Worm (Caenorhabditis elegans) whole organism, L2 larva: ENCODE results near the gene fmo-3.

Experiments used
- C34F6.9 ChIP-seq: fragments of 150-350 bp; optimal IDR thresholded peaks from 2 replicates; lab custom pipeline; 2014; ENCODE audit warnings: missing biosample characterization, missing genetic modification characterization
- F13H6.1 ChIP-seq: sonication (generic microtip); optimal IDR thresholded peaks from 2 replicates; lab custom pipeline; 2016; ENCODE audit warnings: missing genetic modification characterization, missing compliant biosample characterization
- Y55F3AM.14 ChIP-seq: fragments of 200-800 bp; sonication (Bioruptor generic); optimal IDR thresholded peaks from 2 replicates; lab custom pipeline; 2018; ENCODE audit warnings: mild to moderate bottlenecking, missing genetic modification characterization, missing compliant biosample characterization
- ama-1 ChIP-seq: fragments of 150-350 bp; optimal IDR thresholded peaks from 2 replicates; lab custom pipeline; 2018; ENCODE audit warnings: inconsistent platforms
- ceh-16 ChIP-seq: fragments of 150-350 bp; optimal IDR thresholded peaks from 2 replicates; lab custom pipeline; 2014; ENCODE audit warnings: missing biosample characterization, missing genetic modification characterization
- ceh-82 ChIP-seq: fragments of 150-350 bp; optimal IDR thresholded peaks from 2 replicates; lab custom pipeline; 2014; ENCODE audit warnings: missing biosample characterization, missing genetic modification characterization
- fos-1 ChIP-seq: fragments of 150-350 bp; optimal IDR thresholded peaks from 2 replicates; lab custom pipeline; 2014; ENCODE audit warnings: missing biosample characterization, missing genetic modification characterization
- gmeb-1 ChIP-seq: fragments of 150-350 bp; optimal IDR thresholded peaks from 2 replicates; lab custom pipeline; 2014; ENCODE audit warnings: missing biosample characterization, missing genetic modification characterization
- lin-11 ChIP-seq: fragments of 150-350 bp; sonication (generic microtip); optimal IDR thresholded peaks from 2 replicates; lab custom pipeline; 2014; ENCODE audit warnings: missing biosample characterization, missing genetic modification characterization, inconsistent platforms, mixed read lengths
- lin-13 ChIP-seq: fragments of 150-350 bp; optimal IDR thresholded peaks from 2 replicates; lab custom pipeline; 2014; ENCODE audit warnings: missing biosample characterization, missing genetic modification reagents, missing genetic modification characterization
- lsy-2 ChIP-seq, 2 experiments: fragments of 150-350 bp in 1 of 2; sonication (generic microtip) in 1 of 2; optimal IDR thresholded peaks; 2 replicates each; lab custom pipeline; 2014 to 2017; ENCODE audit warnings: missing biosample characterization in 2 of 2, missing genetic modification characterization in 2 of 2
- mdl-1 ChIP-seq, 2 experiments: fragments of 150-350 bp in 1 of 2; sonication (generic microtip) in 1 of 2; optimal IDR thresholded peaks; 2 replicates each; lab custom pipeline; 2017; ENCODE audit warnings: missing biosample characterization in 2 of 2, missing genetic modification characterization in 2 of 2
- nhr-10 ChIP-seq: sonication (generic microtip); optimal IDR thresholded peaks from 2 replicates; lab custom pipeline; 2017; ENCODE audit warnings: missing biosample characterization, missing genetic modification characterization
- nhr-11 ChIP-seq: fragments of 150-350 bp; optimal IDR thresholded peaks from 2 replicates; lab custom pipeline; 2014; ENCODE audit warnings: missing biosample characterization, missing genetic modification characterization
- nhr-12 ChIP-seq: fragments of 150-350 bp; optimal IDR thresholded peaks from 2 replicates; lab custom pipeline; 2014; ENCODE audit warnings: missing biosample characterization, missing genetic modification characterization
- nhr-129 ChIP-seq: fragments of 150-350 bp; optimal IDR thresholded peaks from 2 replicates; lab custom pipeline; 2014; ENCODE audit warnings: missing biosample characterization, missing genetic modification characterization
- nhr-237 ChIP-seq: fragments of 150-350 bp; optimal IDR thresholded peaks from 2 replicates; lab custom pipeline; 2014; ENCODE audit warnings: missing biosample characterization, missing genetic modification characterization
- nhr-25 ChIP-seq: fragments of 150-350 bp; sonication (generic microtip); optimal IDR thresholded peaks from 3 replicates; lab custom pipeline; 2014; ENCODE audit warnings: missing biosample characterization, missing genetic modification characterization
- nhr-6 ChIP-seq: fragments of 150-350 bp; optimal IDR thresholded peaks from 2 replicates; lab custom pipeline; 2014; ENCODE audit warnings: missing biosample characterization, missing genetic modification characterization
- nhr-77 ChIP-seq: fragments of 150-350 bp; optimal IDR thresholded peaks from 2 replicates; lab custom pipeline; 2014; ENCODE audit warnings: missing biosample characterization, missing genetic modification characterization
- sem-4 ChIP-seq: fragments of 150-350 bp; optimal IDR thresholded peaks from 2 replicates; lab custom pipeline; 2014; ENCODE audit warnings: missing biosample characterization, missing genetic modification reagents, missing genetic modification characterization
- skn-1 ChIP-seq: sonication (generic microtip); optimal IDR thresholded peaks from 2 replicates; lab custom pipeline; 2017; ENCODE audit warnings: missing biosample characterization, missing genetic modification characterization
- sma-3 ChIP-seq: sonication (generic microtip); optimal IDR thresholded peaks from 2 replicates; lab custom pipeline; 2016; ENCODE audit warnings: missing genetic modification reagents, missing genetic modification characterization, missing compliant biosample characterization
- sma-9 ChIP-seq, 2 experiments: fragments of 150-350 bp in 1 of 2; sonication (generic microtip) in 1 of 2; optimal IDR thresholded peaks; 2 replicates each; lab custom pipeline; 2014 to 2016; ENCODE audit warnings: missing genetic modification characterization in 2 of 2, mild to moderate bottlenecking in 1 of 2, missing biosample characterization in 1 of 2, missing compliant biosample characterization in 1 of 2, missing genetic modification reagents in 1 of 2, moderate library complexity in 1 of 2
- snpc-4 ChIP-seq: fragments of 150-350 bp; optimal IDR thresholded peaks from 2 replicates; lab custom pipeline; 2014; ENCODE audit warnings: missing biosample characterization, missing genetic modification characterization
- unc-39 ChIP-seq: fragments of 150-350 bp; optimal IDR thresholded peaks from 2 replicates; lab custom pipeline; 2014; ENCODE audit warnings: missing biosample characterization, missing genetic modification characterization
- unc-55 ChIP-seq: fragments of 150-350 bp; sonication (generic microtip); optimal IDR thresholded peaks from 3 replicates; lab custom pipeline; 2014; ENCODE audit warnings: missing biosample characterization, missing genetic modification reagents, missing genetic modification characterization
- unc-62 ChIP-seq: fragments of 150-350 bp; optimal IDR thresholded peaks from 2 replicates; lab custom pipeline; 2014; ENCODE audit warnings: missing biosample characterization, missing genetic modification reagents, missing genetic modification characterization
- zag-1 ChIP-seq: fragments of 150-350 bp; optimal IDR thresholded peaks from 2 replicates; lab custom pipeline; 2014; ENCODE audit warnings: missing biosample characterization, missing genetic modification characterization
- ztf-11 ChIP-seq: sonication (generic microtip); optimal IDR thresholded peaks from 2 replicates; lab custom pipeline; 2017; ENCODE audit warnings: missing biosample characterization, missing genetic modification characterization

Gene fmo-3

ce11 chrIII:10720170-10720569, 25.7 kb downstream of the fmo-3 start (continued):
- TF ChIP-seq lsy-2 (tag; optimal IDR thresholded peaks at IDR 0.05; lab: Kevin White, UChicago) (peak; percentile 57 to 87), nhr-6 (tag; lab: Kevin White, UChicago) (no peak), fos-1 (peak; percentile 88), unc-62 (GFP tag; lab: Kevin White, UChicago) (no peak), lin-13 (GFP tag; lab: Kevin White, UChicago) (peak; percentile 66), C34F6.9 (peak; percentile 92), Y55F3AM.14 (GFP tag; lab: Kevin White, UChicago) (peak; percentile 9), lin-11 (tag; lab: Kevin White, UChicago) (peak; percentile 58), F13H6.1 (tag; lab: Kevin White, UChicago) (peak; percentile 96)

DNA sequence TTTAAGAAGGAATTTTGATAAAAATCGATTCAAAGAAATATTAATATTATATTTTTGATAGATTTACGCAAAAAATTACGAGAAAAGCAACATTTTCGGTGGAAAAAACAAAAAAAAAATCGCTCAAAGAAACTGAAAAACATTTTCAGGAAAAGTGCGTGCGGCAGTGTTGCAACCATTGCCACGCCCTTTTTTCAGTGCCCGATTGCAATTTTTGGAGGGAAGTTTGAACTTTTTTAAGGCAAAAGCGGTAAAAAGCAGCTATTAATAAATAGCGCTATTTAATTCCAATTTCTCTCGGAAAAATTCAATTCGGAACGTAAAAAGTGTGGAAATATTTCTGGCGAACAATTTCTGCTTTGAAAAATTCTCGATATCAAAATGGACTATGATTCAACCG, 26.6 kb downstream of the fmo-3 start:
- no peak for TF ChIP-seq nhr-77 (tag; lab: Kevin White, UChicago)
- no peak for TF ChIP-seq nhr-129
- TF ChIP-seq skn-1, result no peak
- TF ChIP-seq unc-55 (GFP tag; lab: Kevin White, UChicago), result no peak
- TF ChIP-seq zag-1 (tag; lab: Kevin White, UChicago), result no peak
- no peak for TF ChIP-seq mdl-1 (tag; optimal IDR thresholded peaks at IDR 0.05; lab: Kevin White, UChicago)
- no peak for TF ChIP-seq ztf-11 (tag; lab: Kevin White, UChicago)
- no peak for TF ChIP-seq unc-62 (GFP tag; lab: Kevin White, UChicago)
- no peak for TF ChIP-seq nhr-11 (tag; lab: Kevin White, UChicago)
- no peak for TF ChIP-seq ceh-16 (tag; lab: Kevin White, UChicago)
- no peak for TF ChIP-seq nhr-237 (tag; lab: Kevin White, UChicago)
- no peak for TF ChIP-seq ceh-82 (tag; lab: Kevin White, UChicago)

DNA sequence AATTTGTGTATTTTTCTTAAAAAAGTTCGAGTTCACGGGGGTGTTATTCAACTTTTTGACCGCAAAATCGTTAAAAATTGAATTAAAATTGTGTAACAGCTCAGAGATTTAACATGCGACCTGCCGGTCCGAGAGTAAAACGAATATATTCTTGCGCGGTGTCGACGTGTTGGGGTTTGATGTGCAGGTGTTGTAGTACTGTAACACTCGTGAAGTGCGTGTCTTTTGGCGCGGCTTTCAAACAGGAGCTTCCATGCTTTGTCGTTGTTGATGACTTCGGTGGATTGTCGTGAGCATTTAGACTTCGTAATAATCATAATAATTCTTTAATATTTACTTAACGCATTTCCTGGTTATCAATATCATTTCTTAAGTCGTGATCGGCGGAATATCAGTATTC, 36.0 kb downstream of the fmo-3 start, which contains the start of gene tat-3:
Gene tat-3, minus strand, starts transcription at position 196 of the 400 bp plus-strand sequence.
- TF ChIP-seq ceh-16 (tag; lab: Kevin White, UChicago) (no peak), unc-62 (GFP tag; lab: Kevin White, UChicago) (no peak), gmeb-1 (tag; lab: Kevin White, UChicago) (no peak), nhr-10 (tag; lab: Kevin White, UChicago) (no peak)

DNA sequence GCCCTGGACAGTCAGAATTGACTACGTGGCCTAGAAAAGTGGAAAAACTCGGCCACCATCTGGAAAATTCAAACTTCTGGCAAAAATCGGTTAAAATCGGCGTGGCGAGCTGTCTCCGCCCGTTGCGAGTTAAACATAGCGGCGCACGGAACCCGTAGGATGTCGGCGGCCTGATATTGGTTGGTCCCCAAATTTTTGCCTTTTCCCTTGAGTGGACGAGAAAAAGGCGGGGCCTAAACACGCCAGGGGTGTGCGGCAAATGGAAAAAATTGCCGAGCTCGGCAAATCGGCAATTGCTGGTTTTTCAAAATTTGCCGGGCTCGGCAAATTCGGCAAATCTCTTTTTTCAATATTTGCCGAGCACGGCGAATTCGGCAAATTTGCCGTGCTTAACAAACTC, 38.8 kb downstream of the fmo-3 start:
- TF ChIP-seq sma-3 (GFP tag; lab: Kevin White, UChicago), result no peak
- TF ChIP-seq sem-4 (tag; lab: Kevin White, UChicago), result no peak
- TF ChIP-seq snpc-4, result no peak
- no peak for TF ChIP-seq ama-1

DNA sequence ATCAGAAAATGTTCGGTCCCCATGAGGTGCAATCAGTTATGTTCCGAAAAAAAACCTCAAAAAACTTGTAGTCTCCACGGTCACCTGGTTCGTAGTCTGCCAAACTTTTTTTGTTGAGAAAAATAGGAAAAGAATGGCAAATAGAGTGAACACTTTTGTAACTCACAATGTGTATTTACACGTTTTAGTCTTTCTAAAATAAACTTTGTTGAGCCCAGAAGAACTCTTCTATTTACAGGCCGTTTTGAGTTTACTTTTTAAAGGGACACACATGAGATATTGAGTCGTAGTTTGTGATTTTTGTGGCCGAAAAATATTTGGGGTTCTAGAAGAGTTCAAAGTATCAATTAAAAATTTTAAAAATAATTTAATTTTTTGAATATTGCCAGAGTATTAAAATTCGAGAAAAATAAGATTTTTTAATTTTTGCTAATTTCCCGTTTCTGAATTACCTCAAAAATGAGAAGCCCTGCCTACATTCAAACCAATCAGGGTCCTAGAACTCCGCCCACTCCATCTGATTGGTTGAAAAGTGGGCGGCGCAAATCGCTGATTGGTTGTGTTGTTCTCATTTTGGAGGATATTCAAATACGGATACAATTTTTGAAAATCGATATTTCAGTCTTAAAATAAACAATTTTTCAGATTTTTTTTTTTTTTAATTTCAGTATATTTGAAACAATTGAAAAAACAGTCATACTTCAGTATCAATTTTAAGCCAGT, 40.2 kb downstream of the fmo-3 start:
- TF ChIP-seq sma-9 (GFP tag; optimal IDR thresholded peaks at IDR 0.05; lab: Kevin White, UChicago), result peak; percentile 9
- TF ChIP-seq sma-9 (tag; optimal IDR thresholded peaks at IDR 0.05; lab: Kevin White, UChicago), result no peak
- no peak for TF ChIP-seq nhr-12
- TF ChIP-seq unc-55 (GFP tag; lab: Kevin White, UChicago), result no peak
- TF ChIP-seq ceh-82 (tag; lab: Kevin White, UChicago), result no peak
- TF ChIP-seq unc-39, result no peak
- no peak for TF ChIP-seq nhr-11 (tag; lab: Kevin White, UChicago)
- TF ChIP-seq, all 48 proteins: peak for 1

DNA sequence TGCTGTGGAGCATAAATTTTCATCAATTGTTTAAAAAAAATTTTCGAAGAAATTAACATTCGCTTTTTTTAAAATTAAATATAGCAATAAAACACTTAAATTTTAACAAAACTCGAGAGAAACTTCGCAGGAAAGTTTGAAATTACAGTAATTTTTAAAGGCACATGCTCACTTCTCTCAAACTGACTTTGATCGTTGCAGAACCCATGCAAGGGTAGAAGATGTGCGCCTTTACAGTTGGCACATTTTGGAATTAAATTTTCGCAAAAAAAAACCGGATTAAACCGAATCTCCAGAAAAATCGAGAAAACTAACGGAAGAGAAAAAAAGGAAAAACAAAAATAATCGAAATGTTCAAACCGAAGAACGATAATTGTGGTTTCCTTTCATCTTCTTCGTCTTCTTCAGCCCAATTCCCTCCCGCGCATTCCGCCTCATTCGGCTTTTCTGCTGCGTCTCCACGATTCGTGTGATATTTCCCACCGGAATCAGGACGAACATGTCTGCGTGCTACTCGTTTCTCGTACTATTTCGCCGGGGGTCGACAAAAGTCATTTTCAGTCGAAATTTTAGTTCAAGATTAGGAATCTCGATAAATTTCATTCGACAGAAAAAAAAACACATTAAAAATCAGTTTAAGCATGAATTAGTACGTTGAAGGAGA, 42.0 kb downstream of the fmo-3 start:
- TF ChIP-seq sma-3 (GFP tag; lab: Kevin White, UChicago), result peak; percentile 9
- peak; percentile 8 for TF ChIP-seq nhr-25
- no peak for TF ChIP-seq snpc-4
- no peak for TF ChIP-seq lin-11 (tag; lab: Kevin White, UChicago)
- no peak for TF ChIP-seq Y55F3AM.14 (GFP tag; lab: Kevin White, UChicago)
